Fruit fly (Drosophila melanogaster): ENCODE results near the gene CG32277.
A peak's percentile ranks its signal among the peaks of the same experiment; 100 is the strongest.

Gene CG32277

DNA sequence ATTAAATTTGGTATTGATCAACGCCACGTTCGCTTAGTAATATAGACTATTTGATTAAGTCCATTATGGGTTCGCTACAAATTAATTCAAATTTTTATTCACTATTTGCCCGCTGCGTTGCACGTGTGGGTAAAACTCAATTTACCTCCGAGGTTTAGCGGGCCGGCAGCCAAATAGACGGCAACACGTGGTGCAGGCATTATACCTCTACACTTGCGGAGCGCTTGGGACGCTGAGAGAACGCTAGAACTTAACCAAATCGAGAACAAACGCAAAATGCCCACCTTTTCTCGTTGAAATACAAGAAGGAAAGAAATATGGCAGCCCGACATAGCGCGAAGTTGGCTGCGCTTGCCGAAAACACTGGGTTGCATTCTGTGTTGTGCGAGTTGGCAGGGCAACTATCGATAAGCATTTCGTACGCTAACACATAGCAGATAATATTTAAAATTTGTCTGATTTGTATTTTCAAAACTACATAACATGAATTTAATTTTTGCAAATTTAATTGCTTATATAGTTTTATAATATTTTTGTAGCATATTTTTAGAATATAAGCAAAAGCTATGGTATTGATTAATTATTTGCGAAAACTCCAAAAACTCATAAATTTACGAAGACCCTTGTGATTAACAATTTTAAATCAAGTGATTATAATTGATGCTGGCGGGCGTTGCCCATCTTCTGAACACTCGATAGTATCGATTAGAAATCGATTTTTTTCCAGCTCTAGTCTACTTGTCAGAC is 17.6 kb upstream of the CG32277 start, which contains the start of the genes RpL28 and eIF1 (continued):
- TF ChIP-seq H15 (GFP tag; IDR thresholded peaks at IDR 0.05) (peak; percentile 79), caup (GFP tag; optimal IDR thresholded peaks at IDR 0.05; ENCODE audit: severe bottlenecking) (peak; percentile 98), HHEX (GFP tag; optimal IDR thresholded peaks at IDR 0.05) (peak; percentile 95), lola (GFP tag; optimal IDR thresholded peaks at IDR 0.05) (peak in 1 of 3 experiments; percentile 79), ro (GFP tag; IDR thresholded peaks at IDR 0.05) (peak; percentile 57; the same call in 1 of the 2 replicates), CG3163 (GFP tag; optimal IDR thresholded peaks at IDR 0.05) (peak; percentile 70), CG2875 (GFP tag; optimal IDR thresholded peaks at IDR 0.05) (peak; percentile 88), CG3847 (GFP tag; IDR thresholded peaks at IDR 0.05) (peak; percentile 89), ken (GFP tag; IDR thresholded peaks at IDR 0.05) (peak; percentile 89), hbn (GFP tag; IDR thresholded peaks at IDR 0.05; ENCODE audit: partially characterized antibody) (peak; percentile 64), zen (tag; optimal IDR thresholded peaks at IDR 0.05) (peak; percentile 88), Trl (optimal IDR thresholded peaks at IDR 0.05) (no peak), Trl (GFP tag; optimal IDR thresholded peaks at IDR 0.05) (peak; percentile 94), insv (GFP tag; optimal IDR thresholded peaks at IDR 0.05) (peak in 1 of 2 experiments; percentile 77), CG17361 (GFP tag; IDR thresholded peaks at IDR 0.05) (peak; percentile 96), Six4 (GFP tag; optimal IDR thresholded peaks at IDR 0.05) (peak; percentile 90), Deaf1 (tag; optimal IDR thresholded peaks at IDR 0.05) (no peak), E2f2 (GFP tag; IDR thresholded peaks at IDR 0.05) (peak; percentile 73), oc (tag; optimal IDR thresholded peaks at IDR 0.05) (no peak), knrl (GFP tag; IDR thresholded peaks at IDR 0.05; ENCODE audit: partially characterized antibody) (peak; percentile 82), Chrac-16 (GFP tag; optimal IDR thresholded peaks at IDR 0.05) (peak; percentile 80), psq (GFP tag; optimal IDR thresholded peaks at IDR 0.05) (peak; percentile 70), CG9215 (GFP tag; IDR thresholded peaks at IDR 0.05) (peak; percentile 83), CG30431 (GFP tag; optimal IDR thresholded peaks at IDR 0.05) (peak; percentile 91), CG12391 (tag; optimal IDR thresholded peaks at IDR 0.05) (peak; percentile 92), CG34422 (GFP tag; IDR thresholded peaks at IDR 0.05) (peak; percentile 84), jigr1 (GFP tag; IDR thresholded peaks at IDR 0.05) (peak; percentile 60; the same call in 1 of the 3 replicates), CG32532 (GFP tag; IDR thresholded peaks at IDR 0.05) (peak; percentile 81), Sox102F (GFP tag; optimal IDR thresholded peaks at IDR 0.05) (no peak), CG8478 (optimal IDR thresholded peaks at IDR 0.05) (no peak), CG4424 (GFP tag; optimal IDR thresholded peaks at IDR 0.05) (peak; percentile 93), Hey (tag; optimal IDR thresholded peaks at IDR 0.05) (peak; percentile 91), CkIIα-i1 (GFP tag; IDR thresholded peaks at IDR 0.05) (peak; percentile 33; the same call in 1 of the 2 replicates), CG43689 (GFP tag; IDR thresholded peaks at IDR 0.05) (peak; percentile 83), zfh1 (GFP tag; IDR thresholded peaks at IDR 0.05) (peak; percentile 93), maf-S (GFP tag; optimal IDR thresholded peaks at IDR 0.05) (peak; percentile 87), CG8089 (GFP tag; optimal IDR thresholded peaks at IDR 0.05) (peak; percentile 93), CG14965 (GFP tag; optimal IDR thresholded peaks at IDR 0.05; ENCODE audit: borderline replicate concordance) (peak; percentile 74), CG14014 (GFP tag; IDR thresholded peaks at IDR 0.05) (peak; percentile 73), wek (GFP tag; optimal IDR thresholded peaks at IDR 0.05) (peak; percentile 90), amos (GFP tag; IDR thresholded peaks at IDR 0.05; ENCODE audit: partially characterized antibody) (peak; percentile 78), sob (GFP tag; IDR thresholded peaks at IDR 0.05) (peak; percentile 91), ash1 (GFP tag; optimal IDR thresholded peaks at IDR 0.05) (peak; percentile 96), CG8290 (GFP tag; optimal IDR thresholded peaks at IDR 0.05) (peak; percentile 93), CG8290 (tag; optimal IDR thresholded peaks at IDR 0.05) (peak; percentile 89 to 97), CG4854 (GFP tag; optimal IDR thresholded peaks at IDR 0.05) (peak; percentile 85), CG7372 (GFP tag; IDR thresholded peaks at IDR 0.05) (peak; percentile 71), CG17612 (GFP tag; IDR thresholded peaks at IDR 0.05) (peak; percentile 54; the same call in 1 of the 2 replicates), Bdp1 (GFP tag; optimal IDR thresholded peaks at IDR 0.05) (peak; percentile 87), CG7928 (GFP tag; optimal IDR thresholded peaks at IDR 0.05) (peak; percentile 73)

All from whole organism, embryonic.